2 worm cellular contexts compared by ENCODE assay signal in the genomic region with DNA sequence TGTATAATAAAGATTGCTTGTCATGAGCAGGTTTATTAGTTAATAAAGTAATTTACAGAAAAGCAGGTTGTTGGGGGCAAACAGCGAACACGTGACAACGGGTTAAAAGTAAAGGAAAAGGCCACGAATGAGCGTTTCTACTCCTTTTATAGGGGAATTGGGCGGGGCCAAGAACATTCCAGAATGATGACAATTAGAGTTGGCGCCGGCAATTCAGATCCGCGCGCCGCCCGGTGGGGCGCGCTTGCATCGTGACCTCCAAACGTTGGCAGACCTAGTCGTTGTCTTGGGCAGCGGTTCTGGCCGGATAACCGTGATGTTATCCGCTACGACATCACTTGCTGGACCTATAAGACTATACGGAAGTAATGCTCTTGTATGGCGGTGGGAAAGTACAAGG.
TF ChIP-seq lines count a peak whose summit lies in the region.

No protein-coding gene starts in this region.

TF ChIP-seq in whole organism, L4 larva, 104 proteins besides CTCF, POLR2A, EP300 and RAD21:
- TF ChIP-seq lin-38 (GFP tag; IDR thresholded peaks at IDR 0.05; lab: Robert Waterston, UW): 0 out of 2 replicates have a peak, but pooled peaks have one; percentile 37
- peak; percentile 51; the same call in 1 of the 2 replicates for TF ChIP-seq egl-43 (GFP tag; IDR thresholded peaks at IDR 0.05; lab: Robert Waterston, UW)
- peak; percentile 27; the same call in 1 of the 2 replicates for TF ChIP-seq set-16 (GFP tag; IDR thresholded peaks at IDR 0.05; lab: Robert Waterston, UW)

TF ChIP-seq in whole organism, young adult, 124 proteins besides CTCF, POLR2A, EP300 and RAD21:
- TF ChIP-seq madf-6 (GFP tag; IDR thresholded peaks at IDR 0.05; lab: Robert Waterston, UW) (peak; percentile 45; the same call in 1 of the 2 replicates), hsf-1 (GFP tag; IDR thresholded peaks at IDR 0.05; lab: Robert Waterston, UW) (peak; percentile 71)
